Worm (Caenorhabditis elegans) whole organism, L2 larva: Measurements from ENCODE around the gene T24C12.1.

Experiments used
- C34F6.9 ChIP-seq: fragments of 150-350 bp; optimal IDR thresholded peaks from 2 replicates; lab custom pipeline; 2014; ENCODE audit warnings: missing biosample characterization, missing genetic modification characterization
- R02D3.7 ChIP-seq: fragments of 150-350 bp; optimal IDR thresholded peaks from 2 replicates; lab custom pipeline; 2014; ENCODE audit warnings: missing biosample characterization, missing genetic modification characterization
- ZK546.5 ChIP-seq: sonication (generic microtip); optimal IDR thresholded peaks from 2 replicates; lab custom pipeline; 2017; ENCODE audit warnings: missing biosample characterization, missing genetic modification characterization
- aly-2 ChIP-seq: fragments of 150-350 bp; optimal IDR thresholded peaks from 2 replicates; lab custom pipeline; 2014; ENCODE audit warnings: missing biosample characterization, missing genetic modification characterization
- blmp-1 ChIP-seq: sonication (generic microtip); optimal IDR thresholded peaks from 2 replicates; lab custom pipeline; 2017; ENCODE audit warnings: missing genetic modification characterization, mild to moderate bottlenecking, missing compliant biosample characterization, antibody characterized with exemption, moderate library complexity; ENCODE audit not compliant: insufficient read depth
- dmd-4 ChIP-seq: sonication (generic microtip); optimal IDR thresholded peaks from 2 replicates; lab custom pipeline; 2017; ENCODE audit warnings: missing biosample characterization, missing genetic modification characterization
- elt-3 ChIP-seq: sonication (generic microtip); optimal IDR thresholded peaks from 2 replicates; lab custom pipeline; 2017; ENCODE audit warnings: missing biosample characterization, missing genetic modification characterization
- fos-1 ChIP-seq: fragments of 150-350 bp; optimal IDR thresholded peaks from 2 replicates; lab custom pipeline; 2014; ENCODE audit warnings: missing biosample characterization, missing genetic modification characterization
- lin-39 ChIP-seq: fragments of 150-350 bp; optimal IDR thresholded peaks from 2 replicates; lab custom pipeline; 2014; ENCODE audit warnings: missing biosample characterization, missing genetic modification reagents, missing genetic modification characterization
- lsy-2 ChIP-seq, 2 experiments: fragments of 150-350 bp in 1 of 2; sonication (generic microtip) in 1 of 2; optimal IDR thresholded peaks; 2 replicates each; lab custom pipeline; 2014 to 2017; ENCODE audit warnings: missing biosample characterization in 2 of 2, missing genetic modification characterization in 2 of 2
- mab-5 ChIP-seq: fragments of 150-350 bp; optimal IDR thresholded peaks from 2 replicates; lab custom pipeline; 2014; ENCODE audit warnings: missing biosample characterization, missing genetic modification characterization
- mdl-1 ChIP-seq, 2 experiments: fragments of 150-350 bp in 1 of 2; sonication (generic microtip) in 1 of 2; optimal IDR thresholded peaks; 2 replicates each; lab custom pipeline; 2017; ENCODE audit warnings: missing biosample characterization in 2 of 2, missing genetic modification characterization in 2 of 2
- nhr-237 ChIP-seq: fragments of 150-350 bp; optimal IDR thresholded peaks from 2 replicates; lab custom pipeline; 2014; ENCODE audit warnings: missing biosample characterization, missing genetic modification characterization
- nhr-25 ChIP-seq: fragments of 150-350 bp; sonication (generic microtip); optimal IDR thresholded peaks from 3 replicates; lab custom pipeline; 2014; ENCODE audit warnings: missing biosample characterization, missing genetic modification characterization
- nhr-77 ChIP-seq: fragments of 150-350 bp; optimal IDR thresholded peaks from 2 replicates; lab custom pipeline; 2014; ENCODE audit warnings: missing biosample characterization, missing genetic modification characterization
- sem-4 ChIP-seq: fragments of 150-350 bp; optimal IDR thresholded peaks from 2 replicates; lab custom pipeline; 2014; ENCODE audit warnings: missing biosample characterization, missing genetic modification reagents, missing genetic modification characterization
- skn-1 ChIP-seq: sonication (generic microtip); optimal IDR thresholded peaks from 2 replicates; lab custom pipeline; 2017; ENCODE audit warnings: missing biosample characterization, missing genetic modification characterization
- ztf-1 ChIP-seq: fragments of 200-800 bp; sonication (Bioruptor generic); conservative IDR thresholded peaks from 2 replicates; pipeline ENCODE4 v1.3.6; 2022; ENCODE audit warnings: missing genetic modification characterization, missing compliant biosample characterization
- ztf-11 ChIP-seq: sonication (generic microtip); optimal IDR thresholded peaks from 2 replicates; lab custom pipeline; 2017; ENCODE audit warnings: missing biosample characterization, missing genetic modification characterization

Gene T24C12.1

DNA sequence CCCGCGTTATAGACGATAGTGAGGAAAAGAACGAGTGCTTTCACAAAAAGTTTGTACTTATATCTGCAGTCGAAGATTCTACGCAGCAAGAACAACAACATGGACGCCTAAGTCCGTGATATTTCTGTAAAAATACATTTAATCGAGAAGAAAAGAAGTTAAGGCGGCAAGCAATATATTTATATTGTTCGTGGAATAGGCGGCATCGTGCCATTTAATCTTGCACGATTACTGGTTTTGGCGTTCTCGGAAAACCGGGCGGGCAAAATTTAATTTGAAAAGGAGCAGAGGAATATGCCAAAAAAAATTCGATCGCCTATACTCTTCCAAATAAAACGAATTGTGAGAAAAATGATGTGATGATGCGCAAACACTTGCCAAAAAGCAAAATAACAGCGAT lies 47.7 kb downstream of the T24C12.1 start, which contains the start of gene AH9.1:
TSS of gene AH9.1 (minus strand) at position 101 of the 400 bp plus-strand sequence.
- TF ChIP-seq ztf-11 (tag; lab: Kevin White, UChicago) (no peak), ztf-1 (GFP tag; lab: Robert Waterston, UW) (no peak), nhr-237 (tag; lab: Kevin White, UChicago) (no peak), blmp-1 (no peak), lin-39 (no peak), R02D3.7 (tag; lab: Kevin White, UChicago) (no peak), dmd-4 (tag; lab: Kevin White, UChicago) (no peak), elt-3 (tag; lab: Kevin White, UChicago) (no peak), lsy-2 (tag; optimal IDR thresholded peaks at IDR 0.05; lab: Kevin White, UChicago) (no peak), C34F6.9 (tag; lab: Kevin White, UChicago) (no peak), mab-5 (tag; lab: Kevin White, UChicago) (no peak), sem-4 (no peak), ZK546.5 (tag; lab: Kevin White, UChicago) (no peak), nhr-25 (tag; lab: Kevin White, UChicago) (no peak), fos-1 (tag; lab: Kevin White, UChicago) (no peak), aly-2 (tag; lab: Kevin White, UChicago) (no peak), nhr-77 (no peak), skn-1 (tag; lab: Kevin White, UChicago) (no peak), mdl-1 (tag; optimal IDR thresholded peaks at IDR 0.05; lab: Kevin White, UChicago) (no peak)
